Worm (Caenorhabditis elegans): ENCODE measurements around the gene T19B10.12.

DNA sequence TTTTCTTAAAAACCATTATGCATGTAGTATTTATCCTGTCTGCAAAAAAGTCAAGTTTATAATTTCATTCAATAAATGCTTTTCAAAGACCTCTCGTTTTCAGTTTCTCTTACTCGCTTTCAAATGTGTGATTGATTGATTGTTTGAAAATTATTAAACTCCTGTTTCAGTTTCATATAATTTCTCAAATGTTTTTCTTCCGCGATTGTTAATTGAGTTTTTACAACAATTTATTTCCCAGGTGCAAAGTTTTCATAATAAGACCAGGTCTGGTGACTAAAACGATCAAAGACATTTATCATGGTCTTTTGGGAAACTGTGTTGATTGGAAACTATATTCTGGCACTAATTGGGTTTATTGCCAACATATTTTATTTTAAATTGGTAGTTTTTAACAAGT lies 43.6 kb downstream of the T19B10.12 start, which contains the start of gene T03F7.6:
- no peak for TF ChIP-seq sea-1 (GFP tag; conservative IDR thresholded peaks at IDR 0.05)
- no peak for TF ChIP-seq ama-1 (optimal IDR thresholded peaks at IDR 0.05)
- no peak for TF ChIP-seq pes-1 (GFP tag; IDR thresholded peaks at IDR 0.05)
- no peak for TF ChIP-seq tra-4 (tag; optimal IDR thresholded peaks at IDR 0.05)
- TF ChIP-seq F13C5.2 (tag; optimal IDR thresholded peaks at IDR 0.05) = no peak
- no peak for TF ChIP-seq aly-1 (tag; optimal IDR thresholded peaks at IDR 0.05)
- no peak for TF ChIP-seq ets-7 (tag; optimal IDR thresholded peaks at IDR 0.05)
- TF ChIP-seq ceh-36 (tag; optimal IDR thresholded peaks at IDR 0.05) = no peak
- TF ChIP-seq tbx-11 (GFP tag; IDR thresholded peaks at IDR 0.05) = no peak
- TF ChIP-seq hmg-4 (GFP tag; optimal IDR thresholded peaks at IDR 0.05) = no peak
